Worm (Caenorhabditis elegans) whole organism, early embryonic: ENCODE results near the gene ZK185.3.
A peak's percentile ranks its signal among the peaks of the same experiment; 100 is the strongest.

Source experiments
- B0310.2 ChIP-seq: sonication (generic microtip); optimal IDR thresholded peaks from 2 replicates; lab custom pipeline; 2016; ENCODE audit warnings: mild to moderate bottlenecking, missing genetic modification characterization, missing compliant biosample characterization
- F13C5.2 ChIP-seq: sonication (generic microtip); optimal IDR thresholded peaks from 2 replicates; lab custom pipeline; 2017; ENCODE audit warnings: mild to moderate bottlenecking, missing genetic modification characterization, inconsistent platforms, missing compliant biosample characterization
- aly-1 ChIP-seq: sonication (generic microtip); optimal IDR thresholded peaks from 2 replicates; lab custom pipeline; 2016; ENCODE audit warnings: missing genetic modification characterization, missing compliant biosample characterization
- ama-1 ChIP-seq: fragments of 150-350 bp; optimal IDR thresholded peaks from 2 replicates; lab custom pipeline; 2014
- ceh-13 ChIP-seq: fragments of 200-800 bp; sonication (Bioruptor generic); optimal IDR thresholded peaks from 2 replicates; lab custom pipeline; 2018; ENCODE audit warnings: mild to moderate bottlenecking, missing genetic modification characterization, missing compliant biosample characterization
- ceh-36 ChIP-seq: sonication (generic microtip); optimal IDR thresholded peaks from 2 replicates; lab custom pipeline; 2016; ENCODE audit warnings: missing genetic modification characterization, inconsistent platforms, missing compliant biosample characterization
- ets-7 ChIP-seq: sonication (generic microtip); optimal IDR thresholded peaks from 2 replicates; lab custom pipeline; 2016; ENCODE audit warnings: missing genotype, missing genetic modification characterization, missing compliant biosample characterization
- flt-1 ChIP-seq: fragments of 200-800 bp; sonication (Bioruptor generic); IDR thresholded peaks from 2 replicates; pipeline ENCODE4 v1.3.6; 2022; ENCODE audit warnings: missing genetic modification characterization, missing compliant biosample characterization
- hmbx-1 ChIP-seq: sonication (generic microtip); optimal IDR thresholded peaks from 2 replicates; lab custom pipeline; 2016; ENCODE audit warnings: mild to moderate bottlenecking, missing genetic modification characterization, missing compliant biosample characterization
- hmg-4 ChIP-seq: fragments of 200-800 bp; sonication (Bioruptor generic); optimal IDR thresholded peaks from 2 replicates; lab custom pipeline; 2018; ENCODE audit warnings: mild to moderate bottlenecking, missing genetic modification characterization, missing compliant biosample characterization
- hnd-1 ChIP-seq: sonication (generic microtip); optimal IDR thresholded peaks from 2 replicates; lab custom pipeline; 2016; ENCODE audit warnings: missing genetic modification characterization, missing compliant biosample characterization
- pes-1 ChIP-seq: fragments of 200-800 bp; sonication (Bioruptor generic); IDR thresholded peaks from 2 replicates; pipeline ENCODE4 v1.3.6; 2022; ENCODE audit warnings: missing genetic modification reagents, missing genetic modification characterization, missing compliant biosample characterization
- scrt-1 ChIP-seq: fragments of 200-800 bp; sonication (Bioruptor generic); IDR thresholded peaks from 2 replicates; pipeline ENCODE4 v1.3.6; 2022; ENCODE audit warnings: missing genetic modification characterization, missing compliant biosample characterization
- sea-1 ChIP-seq: fragments of 200-800 bp; sonication (Bioruptor generic); conservative IDR thresholded peaks from 2 replicates; pipeline ENCODE4 v1.3.6; 2022; ENCODE audit warnings: missing genetic modification characterization, missing compliant biosample characterization
- tbx-11 ChIP-seq: fragments of 200-800 bp; sonication (Bioruptor generic); IDR thresholded peaks from 2 replicates; pipeline ENCODE4 v1.3.6; 2022; ENCODE audit warnings: missing genetic modification characterization, missing compliant biosample characterization
- tbx-37 ChIP-seq: fragments of 200-800 bp; sonication (Bioruptor generic); conservative IDR thresholded peaks from 2 replicates; pipeline ENCODE4 v1.3.6; 2022; ENCODE audit warnings: missing genetic modification reagents, missing genetic modification characterization, missing compliant biosample characterization
- tra-4 ChIP-seq: sonication (generic microtip); optimal IDR thresholded peaks from 2 replicates; lab custom pipeline; 2017; ENCODE audit warnings: missing genetic modification characterization, missing compliant biosample characterization

Gene ZK185.3

ce11 chrIV:4564541-4564940, 34.3 kb upstream of the ZK185.3 start:
- no peak for TF ChIP-seq ama-1 (lab: Kevin White, UChicago)
- no peak for TF ChIP-seq F13C5.2
- no peak for TF ChIP-seq tbx-37 (GFP tag; lab: Robert Waterston, UW)
- TF ChIP-seq hmbx-1 (tag; lab: Kevin White, UChicago) = no peak
- no peak for TF ChIP-seq aly-1 (tag; lab: Kevin White, UChicago)
- TF ChIP-seq ceh-13 (GFP tag; lab: Kevin White, UChicago) = no peak
- no peak for TF ChIP-seq ets-7 (tag; lab: Kevin White, UChicago)
- TF ChIP-seq tra-4 = no peak
- no peak for TF ChIP-seq tbx-11 (GFP tag; lab: Robert Waterston, UW)
- TF ChIP-seq pes-1 (GFP tag; lab: Robert Waterston, UW) = no peak
- no peak for TF ChIP-seq flt-1
- no peak for TF ChIP-seq scrt-1 (GFP tag; lab: Robert Waterston, UW)
- TF ChIP-seq hnd-1 = no peak
- TF ChIP-seq hmg-4 = no peak

ce11 chrIV:4562599-4563116, 32.4 kb upstream of the ZK185.3 start, which contains the start of gene igeg-1:
Gene igeg-1, plus strand, starts transcription at chrIV:4562649.
- TF ChIP-seq hmg-4 (no peak), tbx-11 (GFP tag; lab: Robert Waterston, UW) (no peak), ceh-36 (no peak), ama-1 (lab: Kevin White, UChicago) (no peak), ceh-13 (GFP tag; lab: Kevin White, UChicago) (no peak), B0310.2 (tag; lab: Kevin White, UChicago) (no peak)

ce11 chrIV:4559160-4559559, 28.9 kb upstream of the ZK185.3 start:
- TF ChIP-seq ceh-36 (no peak), sea-1 (GFP tag; lab: Robert Waterston, UW) (no peak), tbx-37 (GFP tag; lab: Robert Waterston, UW) (no peak), aly-1 (tag; lab: Kevin White, UChicago) (no peak), ets-7 (tag; lab: Kevin White, UChicago) (no peak)

ce11 chrIV:4557731-4558130, 27.5 kb upstream of the ZK185.3 start:
- TF ChIP-seq pes-1 (GFP tag; lab: Robert Waterston, UW) = no peak
- TF ChIP-seq ceh-13 (GFP tag; lab: Kevin White, UChicago) = no peak

ce11 chrIV:4557130-4557529, 26.9 kb upstream of the ZK185.3 start:
- TF ChIP-seq B0310.2 (tag; lab: Kevin White, UChicago) (no peak), F13C5.2 (no peak), scrt-1 (GFP tag; lab: Robert Waterston, UW) (no peak), aly-1 (tag; lab: Kevin White, UChicago) (no peak), ceh-36 (no peak), pes-1 (GFP tag; lab: Robert Waterston, UW) (no peak), ets-7 (tag; lab: Kevin White, UChicago) (no peak), tbx-37 (GFP tag; lab: Robert Waterston, UW) (no peak), tbx-11 (GFP tag; lab: Robert Waterston, UW) (no peak), hnd-1 (no peak), flt-1 (no peak), hmbx-1 (tag; lab: Kevin White, UChicago) (no peak), hmg-4 (no peak)

- TF ChIP-seq sea-1 (GFP tag; lab: Robert Waterston, UW) = no peak
- no peak for TF ChIP-seq F13C5.2
- no peak for TF ChIP-seq ceh-36
- TF ChIP-seq hmbx-1 (tag; lab: Kevin White, UChicago) = no peak
- no peak for TF ChIP-seq tra-4
- no peak for TF ChIP-seq tbx-37 (GFP tag; lab: Robert Waterston, UW)
- no peak for TF ChIP-seq ceh-13 (GFP tag; lab: Kevin White, UChicago)
- no peak for TF ChIP-seq flt-1
- no peak for TF ChIP-seq ets-7 (tag; lab: Kevin White, UChicago)
- TF ChIP-seq hmg-4 = no peak
- TF ChIP-seq B0310.2 (tag; lab: Kevin White, UChicago) = no peak
- TF ChIP-seq ama-1 (lab: Kevin White, UChicago) = no peak
- no peak for TF ChIP-seq tbx-11 (GFP tag; lab: Robert Waterston, UW)
- TF ChIP-seq aly-1 (tag; lab: Kevin White, UChicago) = no peak
- no peak for TF ChIP-seq hnd-1
Observed at ce11 chrIV:4551562-4551961, 21.3 kb upstream of the ZK185.3 start.

- no peak for TF ChIP-seq flt-1
- peak; percentile 5 for TF ChIP-seq aly-1 (tag; lab: Kevin White, UChicago)
Observed at ce11 chrIV:4548253-4548652, 18.0 kb upstream of the ZK185.3 start, which contains the start of gene ZK185.1. Gene ZK185.1, plus strand, starts transcription at chrIV:4548553.

- no peak for TF ChIP-seq tbx-37 (GFP tag; lab: Robert Waterston, UW)
- TF ChIP-seq hnd-1 = no peak
- TF ChIP-seq B0310.2 (tag; lab: Kevin White, UChicago) = no peak
- no peak for TF ChIP-seq flt-1
- no peak for TF ChIP-seq ets-7 (tag; lab: Kevin White, UChicago)
- no peak for TF ChIP-seq tbx-11 (GFP tag; lab: Robert Waterston, UW)
- TF ChIP-seq tra-4 = no peak
- TF ChIP-seq sea-1 (GFP tag; lab: Robert Waterston, UW) = no peak
- no peak for TF ChIP-seq scrt-1 (GFP tag; lab: Robert Waterston, UW)
- no peak for TF ChIP-seq aly-1 (tag; lab: Kevin White, UChicago)
Observed at ce11 chrIV:4545818-4546217, 15.6 kb upstream of the ZK185.3 start, which contains the start of gene ZK185.5. Gene ZK185.5, minus strand, starts transcription at chrIV:4545918.
